Worm (Caenorhabditis elegans): ENCODE measurements around the gene Y48E1C.1.

ce11 chrII:13472101-13472500 lies 57.3 kb downstream of the Y48E1C.1 start, which contains the start of gene E01G4.5:
- TF ChIP-seq unc-62 (GFP tag; optimal IDR thresholded peaks at IDR 0.05) (no peak), nfya-1 (tag; optimal IDR thresholded peaks at IDR 0.05; ENCODE audit: borderline replicate concordance, insufficient read depth) (no peak), tbx-9 (tag; optimal IDR thresholded peaks at IDR 0.05; ENCODE audit: borderline replicate concordance) (no peak), snpc-1.3 (tag; optimal IDR thresholded peaks at IDR 0.05; ENCODE audit: insufficient read depth) (no peak), F23B12.7 (tag; optimal IDR thresholded peaks at IDR 0.05; ENCODE audit: insufficient read depth) (no peak), mcd-1 (GFP tag; IDR thresholded peaks at IDR 0.05) (no peak), F49E8.2 (tag; optimal IDR thresholded peaks at IDR 0.05; ENCODE audit: insufficient read depth) (no peak), let-607 (tag; optimal IDR thresholded peaks at IDR 0.05) (no peak), hrde-1 (tag; optimal IDR thresholded peaks at IDR 0.05; ENCODE audit: borderline replicate concordance) (no peak), attf-3 (GFP tag; conservative IDR thresholded peaks at IDR 0.05) (no peak)
